Fruit fly (Drosophila melanogaster) whole organism, adult: ENCODE results near the gene NHP2.

Source experiments
- CG11617 ChIP-seq: fragments of 200-800 bp; sonication (Bioruptor generic); optimal IDR thresholded peaks from 2 replicates; lab custom pipeline; 2017; ENCODE audit warnings: mild to moderate bottlenecking, missing biosample characterization, missing genetic modification reagents, missing genetic modification characterization
- CG14711 ChIP-seq: fragments of 200-800 bp; sonication (Bioruptor generic); optimal IDR thresholded peaks from 2 replicates; lab custom pipeline; 2018; ENCODE audit warnings: missing biosample characterization, mild to moderate bottlenecking, missing genetic modification characterization, moderate library complexity
- CG1620 ChIP-seq: fragments of 200-800 bp; sonication (Bioruptor generic); optimal IDR thresholded peaks from 2 replicates; lab custom pipeline; 2016; ENCODE audit warnings: missing biosample characterization, missing genetic modification characterization
- CG33017 ChIP-seq: fragments of 200-800 bp; sonication (Bioruptor generic); optimal IDR thresholded peaks from 2 replicates; lab custom pipeline; 2018; ENCODE audit warnings: missing biosample characterization, mild to moderate bottlenecking, missing genetic modification characterization, moderate library complexity
- Crg-1 ChIP-seq: fragments of 200-800 bp; sonication (Bioruptor generic); optimal IDR thresholded peaks from 2 replicates; lab custom pipeline; 2016; ENCODE audit warnings: missing biosample characterization, missing genetic modification characterization
- Hr96 ChIP-seq: fragments of 200-800 bp; sonication (Bioruptor generic); optimal IDR thresholded peaks from 2 replicates; lab custom pipeline; 2016; ENCODE audit warnings: missing biosample characterization, missing genetic modification characterization
- bab1 ChIP-seq: fragments of 200-800 bp; sonication (Bioruptor generic); optimal IDR thresholded peaks from 3 replicates; lab custom pipeline; 2019; ENCODE audit warnings: missing biosample characterization, mild to moderate bottlenecking, missing genetic modification characterization, moderate library complexity
- cic ChIP-seq: fragments of 200-800 bp; sonication (Bioruptor generic); optimal IDR thresholded peaks from 2 replicates; lab custom pipeline; 2017; ENCODE audit warnings: missing biosample characterization, mild to moderate bottlenecking, missing genetic modification characterization, moderate library complexity
- cnc ChIP-seq, 2 experiments: fragments of >200 bp; optimal IDR thresholded peaks; 2 replicates each; lab custom pipeline; 2017
- kay ChIP-seq: fragments of 200-800 bp; sonication (Bioruptor generic); peaks from one replicate; lab custom pipeline; 2016; ENCODE audit warnings: missing biosample characterization, missing genetic modification characterization, borderline replicate concordance
- ovo ChIP-seq: fragments of 200-800 bp; sonication (Bioruptor generic); optimal IDR thresholded peaks from 2 replicates; lab custom pipeline; 2016; ENCODE audit warnings: missing biosample characterization, missing genetic modification characterization
- pad ChIP-seq: fragments of 200-800 bp; sonication (Bioruptor generic); optimal IDR thresholded peaks from 3 replicates; lab custom pipeline; 2017; ENCODE audit warnings: missing biosample characterization, missing genetic modification characterization, mild to moderate bottlenecking, moderate library complexity, missing genetic modification reagents
- tj ChIP-seq: fragments of 200-800 bp; sonication (Bioruptor generic); optimal IDR thresholded peaks from 3 replicates; lab custom pipeline; 2017; ENCODE audit warnings: missing biosample characterization, mild to moderate bottlenecking, missing genetic modification characterization, moderate library complexity
- toe ChIP-seq: fragments of 200-800 bp; sonication (Bioruptor generic); optimal IDR thresholded peaks from 2 replicates; lab custom pipeline; 2016; ENCODE audit warnings: missing biosample characterization, missing genetic modification characterization

DNA sequence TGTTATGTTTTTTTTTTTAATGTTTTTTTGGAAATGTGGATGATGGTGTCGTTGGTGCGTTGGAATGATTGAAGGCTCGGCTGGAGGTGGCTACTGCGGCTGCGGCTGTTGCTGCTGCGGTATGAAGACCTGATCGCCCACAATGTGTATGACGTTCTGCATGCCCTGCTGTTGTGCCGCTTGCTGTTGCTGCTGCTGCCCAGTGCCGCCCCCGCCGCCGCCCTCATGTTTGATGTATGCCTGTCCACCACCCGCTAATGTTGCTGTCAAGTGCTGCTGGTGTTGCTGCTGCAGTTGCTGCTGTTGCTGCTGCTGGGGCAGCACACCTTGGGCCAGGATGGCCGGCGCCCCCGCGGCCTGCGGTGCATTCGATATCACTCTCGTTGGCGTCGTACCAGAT lies 49.2 kb downstream of the NHP2 start:
- TF ChIP-seq pad (no peak), cic (GFP tag; lab: Kevin White, UChicago) (no peak), kay (GFP tag; lab: Kevin White, UChicago) (no peak), Crg-1 (GFP tag; lab: Kevin White, UChicago) (no peak), bab1 (GFP tag; lab: Kevin White, UChicago) (no peak), ovo (GFP tag; lab: Kevin White, UChicago) (no peak), toe (GFP tag; lab: Kevin White, UChicago) (no peak), cnc (optimal IDR thresholded peaks at IDR 0.05; lab: Kevin White, UChicago) (no peak), tj (GFP tag; lab: Kevin White, UChicago) (no peak), CG33017 (no peak), CG14711 (no peak), Hr96 (no peak), CG11617 (GFP tag; lab: Kevin White, UChicago) (no peak), CG1620 (GFP tag; lab: Kevin White, UChicago) (no peak)
